Fruit fly (Drosophila melanogaster): ENCODE data around the gene CG10581.

DNA sequence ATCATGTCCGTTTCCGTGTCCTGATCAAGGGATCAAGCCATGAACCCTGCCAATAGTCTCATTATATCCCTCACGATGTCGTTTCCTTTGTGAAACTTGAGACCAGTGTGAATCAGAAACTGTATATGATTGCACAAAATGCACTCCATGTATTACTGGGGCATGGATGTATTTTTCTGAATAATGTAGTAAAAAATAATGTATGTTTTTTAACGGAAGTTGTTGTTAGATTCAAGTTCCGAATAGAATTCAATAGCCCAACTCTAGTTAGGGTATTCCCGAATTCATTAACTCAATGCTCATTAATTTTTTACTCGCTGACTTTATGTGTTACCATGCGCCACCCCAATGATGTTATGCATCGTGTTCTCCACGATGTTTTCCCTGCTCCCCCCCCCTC, 10.7 kb upstream of the CG10581 start:
- TF ChIP-seq CG1620 (GFP tag; optimal IDR thresholded peaks at IDR 0.05) (no peak), kay (GFP tag; ENCODE audit: borderline replicate concordance) (no peak), Mnt (GFP tag; optimal IDR thresholded peaks at IDR 0.05) (no peak), bab1 (GFP tag; optimal IDR thresholded peaks at IDR 0.05) (no peak), cnc (optimal IDR thresholded peaks at IDR 0.05) (no peak), CG11617 (GFP tag; optimal IDR thresholded peaks at IDR 0.05) (no peak), cic (GFP tag; optimal IDR thresholded peaks at IDR 0.05) (no peak), CG5204 (GFP tag; optimal IDR thresholded peaks at IDR 0.05) (no peak), ovo (GFP tag; optimal IDR thresholded peaks at IDR 0.05) (no peak), Hr96 (GFP tag; optimal IDR thresholded peaks at IDR 0.05) (no peak), CG7101 (tag; optimal IDR thresholded peaks at IDR 0.05) (no peak), toe (GFP tag; optimal IDR thresholded peaks at IDR 0.05) (no peak), CG12768 (GFP tag; optimal IDR thresholded peaks at IDR 0.05) (no peak), CG14711 (tag; optimal IDR thresholded peaks at IDR 0.05) (no peak)
